Worm (Caenorhabditis elegans): ENCODE data around the gene ZK930.2.

Gene ZK930.2

DNA sequence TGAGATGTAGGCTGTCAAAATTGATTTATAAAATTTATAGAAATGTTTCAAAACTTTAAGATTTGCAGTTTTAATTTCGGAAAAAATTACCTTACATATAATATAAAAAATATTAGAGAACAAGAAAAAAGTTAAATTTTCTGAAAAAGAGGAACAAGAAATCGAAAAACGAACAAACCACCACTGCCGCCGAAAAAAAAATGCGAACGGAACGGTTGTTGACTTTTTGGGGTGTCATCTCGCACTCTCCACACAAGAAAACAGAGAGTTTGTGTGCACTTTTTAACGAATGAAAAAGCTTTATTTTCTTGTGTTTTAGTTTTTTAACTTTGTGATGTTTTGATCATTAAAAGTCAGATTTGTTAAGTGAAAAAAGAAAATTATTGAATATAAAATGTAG, 32.0 kb upstream of the ZK930.2 start (continued):
- TF ChIP-seq grh-1 (GFP tag; IDR thresholded peaks at IDR 0.05) (no peak), blmp-1 (tag; optimal IDR thresholded peaks at IDR 0.05) (no peak), pax-3 (tag; optimal IDR thresholded peaks at IDR 0.05) (no peak)

- TF ChIP-seq nhr-11 (tag; optimal IDR thresholded peaks at IDR 0.05) (no peak), lin-35 (GFP tag; optimal IDR thresholded peaks at IDR 0.05) (no peak), xbp-1 (tag; optimal IDR thresholded peaks at IDR 0.05) (no peak), grh-1 (GFP tag; IDR thresholded peaks at IDR 0.05) (no peak), ztf-11 (tag; optimal IDR thresholded peaks at IDR 0.05) (no peak), nhr-77 (tag; optimal IDR thresholded peaks at IDR 0.05) (no peak), mef-2 (tag; optimal IDR thresholded peaks at IDR 0.05) (no peak), jun-1 (tag; optimal IDR thresholded peaks at IDR 0.05) (no peak), nhr-28 (tag; optimal IDR thresholded peaks at IDR 0.05) (no peak), unc-130 (tag; optimal IDR thresholded peaks at IDR 0.05) (no peak)
Measured at ce11 chrII:11923620-11924298, 30.5 kb upstream of the ZK930.2 start.

- no peak for TF ChIP-seq efl-1 (optimal IDR thresholded peaks at IDR 0.05)
- peak in 1 of 2 experiments; percentile 61 for TF ChIP-seq efl-1 (GFP tag; optimal IDR thresholded peaks at IDR 0.05 in 1 of 2)
- TF ChIP-seq sptf-1 (tag; optimal IDR thresholded peaks at IDR 0.05) = no peak
- no peak for TF ChIP-seq dpl-1 (GFP tag; optimal IDR thresholded peaks at IDR 0.05)
- TF ChIP-seq rnt-1 (tag; optimal IDR thresholded peaks at IDR 0.05) = no peak
Measured at ce11 chrII:11922757-11923538, 29.7 kb upstream of the ZK930.2 start.

DNA sequence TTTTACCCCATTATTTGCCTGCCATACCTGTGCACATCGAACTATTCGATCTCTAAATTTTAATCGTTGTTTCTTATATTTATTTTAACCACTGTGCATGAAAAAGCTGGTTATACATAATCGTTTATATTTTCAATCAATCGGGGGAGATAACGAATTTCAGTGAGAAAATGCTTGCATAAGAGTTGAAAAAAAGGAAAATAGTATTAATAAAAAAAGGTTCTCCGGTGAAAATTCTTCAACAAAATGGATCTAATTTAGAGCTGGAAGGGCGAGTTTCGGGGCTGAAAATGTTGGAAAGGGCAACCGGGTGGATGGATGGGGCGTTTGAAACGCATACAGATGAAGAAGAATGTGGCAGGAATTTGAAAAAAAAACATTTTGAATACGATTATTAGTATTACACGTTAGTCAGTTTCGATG, 24.3 kb upstream of the ZK930.2 start:
- no peak for TF ChIP-seq efl-1 (optimal IDR thresholded peaks at IDR 0.05)
- TF ChIP-seq efl-1 (GFP tag; optimal IDR thresholded peaks at IDR 0.05 in 1 of 2) = no peak
- no peak for TF ChIP-seq F16B12.6 (tag; optimal IDR thresholded peaks at IDR 0.05)
- TF ChIP-seq fkh-10 (GFP tag; optimal IDR thresholded peaks at IDR 0.05) = no peak
- no peak for TF ChIP-seq blmp-1 (tag; optimal IDR thresholded peaks at IDR 0.05)
- TF ChIP-seq ceh-63 (GFP tag; optimal IDR thresholded peaks at IDR 0.05) = no peak
- TF ChIP-seq mep-1 (tag; optimal IDR thresholded peaks at IDR 0.05) = no peak
- TF ChIP-seq sup-37 (GFP tag; optimal IDR thresholded peaks at IDR 0.05) = no peak
- TF ChIP-seq hlh-4 (tag; optimal IDR thresholded peaks at IDR 0.05) = no peak
- no peak for TF ChIP-seq Y116A8C.19 (tag; optimal IDR thresholded peaks at IDR 0.05; ENCODE audit: borderline replicate concordance)
- TF ChIP-seq xbp-1 (tag; optimal IDR thresholded peaks at IDR 0.05) = no peak
- TF ChIP-seq grh-1 (GFP tag; IDR thresholded peaks at IDR 0.05) = no peak
- no peak for TF ChIP-seq nhr-85 (tag)
- TF ChIP-seq nhr-20 (tag; optimal IDR thresholded peaks at IDR 0.05) = no peak
- TF ChIP-seq lin-35 (GFP tag; optimal IDR thresholded peaks at IDR 0.05) = no peak
- no peak for TF ChIP-seq pax-3 (tag; optimal IDR thresholded peaks at IDR 0.05)

ce11 chrII:11916945-11917344, 23.7 kb upstream of the ZK930.2 start:
- TF ChIP-seq efl-1 (optimal IDR thresholded peaks at IDR 0.05) = no peak
- TF ChIP-seq efl-1 (GFP tag; optimal IDR thresholded peaks at IDR 0.05 in 1 of 2) = peak in 1 of 2 experiments; percentile 63
- no peak for TF ChIP-seq jun-1 (tag; optimal IDR thresholded peaks at IDR 0.05)

ce11 chrII:11916555-11916941, 23.3 kb upstream of the ZK930.2 start:
- TF ChIP-seq ces-1 (GFP tag; optimal IDR thresholded peaks at IDR 0.05) (no peak), zag-1 (tag; optimal IDR thresholded peaks at IDR 0.05) (no peak), fkh-10 (GFP tag; optimal IDR thresholded peaks at IDR 0.05) (no peak), xbp-1 (tag; optimal IDR thresholded peaks at IDR 0.05) (no peak), mab-9 (GFP tag; IDR thresholded peaks at IDR 0.05) (no peak), ceh-90 (tag; optimal IDR thresholded peaks at IDR 0.05) (no peak), dsc-1 (tag; optimal IDR thresholded peaks at IDR 0.05) (no peak), C34B4.2 (tag; optimal IDR thresholded peaks at IDR 0.05) (no peak)

Measured in whole organism, L1 larva.